Fruit fly (Drosophila melanogaster) whole organism, embryonic: ENCODE results near the gene CG32192.
A peak's percentile ranks its signal among the peaks of the same experiment; 100 is the strongest.

ENCODE experiments used
- Adf1 ChIP-seq: fragments of 200-800 bp; sonication (Bioruptor generic); IDR thresholded peaks from 2 replicates; pipeline ENCODE4 v1.3.6; 2022; ENCODE audit warnings: missing biosample characterization, missing genetic modification characterization
- BEAF-32 ChIP-seq: fragments of 200-800 bp; sonication (Bioruptor generic); optimal IDR thresholded peaks from 3 replicates; lab custom pipeline; 2017; ENCODE audit warnings: missing biosample characterization, missing genetic modification characterization, mild to moderate bottlenecking, moderate library complexity, missing genetic modification reagents
- BtbVII ChIP-seq: fragments of 200-800 bp; sonication (Bioruptor generic); optimal IDR thresholded peaks from 3 replicates; lab custom pipeline; 2017; ENCODE audit warnings: missing biosample characterization, mild to moderate bottlenecking, missing genetic modification characterization
- Bteb2 ChIP-seq: fragments of 200-800 bp; sonication (Bioruptor generic); optimal IDR thresholded peaks from 2 replicates; lab custom pipeline; 2016; ENCODE audit warnings: missing biosample characterization, missing genetic modification characterization
- CG10267 ChIP-seq: fragments of 200-800 bp; sonication (Bioruptor generic); optimal IDR thresholded peaks from 2 replicates; lab custom pipeline; 2018; ENCODE audit warnings: missing biosample characterization, mild to moderate bottlenecking, missing genetic modification characterization, moderate library complexity
- CG12071 ChIP-seq: fragments of 200-800 bp; sonication (Bioruptor generic); optimal IDR thresholded peaks from 3 replicates; lab custom pipeline; 2018; ENCODE audit warnings: missing biosample characterization, mild to moderate bottlenecking, missing genetic modification characterization
- CG13624 ChIP-seq: fragments of 200-800 bp; sonication (Bioruptor generic); optimal IDR thresholded peaks from 2 replicates; lab custom pipeline; 2016; ENCODE audit warnings: missing biosample characterization, missing genetic modification characterization
- CG14667 ChIP-seq: fragments of 200-800 bp; sonication (Bioruptor generic); IDR thresholded peaks from 2 replicates; pipeline ENCODE4 v1.3.6; 2022; ENCODE audit warnings: missing biosample characterization, missing genetic modification characterization
- CG15479 ChIP-seq: fragments of 200-800 bp; sonication (Bioruptor generic); optimal IDR thresholded peaks from 3 replicates; lab custom pipeline; 2019; ENCODE audit warnings: missing biosample characterization, mild to moderate bottlenecking, missing genetic modification characterization, moderate library complexity
- CG15514 ChIP-seq: fragments of 200-800 bp; sonication (Bioruptor generic); optimal IDR thresholded peaks from 3 replicates; lab custom pipeline; 2017; ENCODE audit warnings: missing biosample characterization, missing genetic modification characterization, mild to moderate bottlenecking, moderate library complexity, missing genetic modification reagents
- CG16815 ChIP-seq: fragments of 200-800 bp; sonication (Bioruptor generic); optimal IDR thresholded peaks from 3 replicates; lab custom pipeline; 2017; ENCODE audit warnings: missing biosample characterization, mild to moderate bottlenecking, missing genetic modification characterization
- CG17186 ChIP-seq: fragments of 200-800 bp; sonication (Bioruptor generic); optimal IDR thresholded peaks from 3 replicates; lab custom pipeline; 2017; ENCODE audit warnings: missing biosample characterization, missing genetic modification reagents, missing genetic modification characterization
- CG1832 ChIP-seq: fragments of 200-800 bp; sonication (Bioruptor generic); optimal IDR thresholded peaks from 2 replicates; lab custom pipeline; 2017; ENCODE audit warnings: missing biosample characterization, mild to moderate bottlenecking, missing genetic modification characterization, inconsistent platforms
- CG4328 ChIP-seq: fragments of 200-800 bp; sonication (Bioruptor generic); optimal IDR thresholded peaks from 3 replicates; lab custom pipeline; 2017; ENCODE audit warnings: missing biosample characterization, missing genetic modification reagents, missing genetic modification characterization
- CG6813 ChIP-seq: fragments of 200-800 bp; sonication (Bioruptor generic); optimal IDR thresholded peaks from 2 replicates; lab custom pipeline; 2017; ENCODE audit warnings: missing biosample characterization, missing genetic modification characterization, mild to moderate bottlenecking, moderate library complexity, missing genetic modification reagents
- CG7786 ChIP-seq: fragments of 200-800 bp; sonication (Bioruptor generic); optimal IDR thresholded peaks from 2 replicates; lab custom pipeline; 2016; ENCODE audit warnings: missing biosample characterization, missing genetic modification characterization
- CG7963 ChIP-seq: fragments of 200-800 bp; sonication (Bioruptor generic); IDR thresholded peaks from 3 replicates; pipeline ENCODE4 v1.3.6; 2022; ENCODE audit warnings: missing biosample characterization, missing genetic modification characterization; ENCODE audit not compliant: partially characterized antibody
- CG9727 ChIP-seq: fragments of 200-800 bp; sonication (Bioruptor generic); optimal IDR thresholded peaks from 3 replicates; lab custom pipeline; 2017; ENCODE audit warnings: missing biosample characterization, mild to moderate bottlenecking, missing genetic modification characterization
- CTCF ChIP-seq: fragments of 200-800 bp; sonication (Bioruptor generic); optimal IDR thresholded peaks from 2 replicates; lab custom pipeline; 2017; ENCODE audit warnings: missing biosample characterization, mild to moderate bottlenecking, missing genetic modification characterization, moderate library complexity
- Dp ChIP-seq: fragments of 200-800 bp; sonication (Bioruptor generic); optimal IDR thresholded peaks from 2 replicates; lab custom pipeline; 2018; ENCODE audit warnings: missing biosample characterization, mild to moderate bottlenecking, missing genetic modification characterization, moderate library complexity
- Fer1 ChIP-seq: fragments of 200-800 bp; sonication (Bioruptor generic); optimal IDR thresholded peaks from 2 replicates; lab custom pipeline; 2017; ENCODE audit warnings: missing biosample characterization, mild to moderate bottlenecking, missing genetic modification characterization
- Gsc ChIP-seq: fragments of 200-800 bp; sonication (Bioruptor generic); IDR thresholded peaks from 2 replicates; pipeline ENCODE4 v1.3.6; 2022; ENCODE audit warnings: missing biosample characterization, missing genetic modification characterization
- Hey ChIP-seq: fragments of 200-800 bp; sonication (Bioruptor generic); optimal IDR thresholded peaks from 3 replicates; lab custom pipeline; 2018; ENCODE audit warnings: missing biosample characterization, mild to moderate bottlenecking, missing genetic modification characterization
- HmgD ChIP-seq: fragments of 200-800 bp; sonication (Bioruptor generic); optimal IDR thresholded peaks from 3 replicates; lab custom pipeline; 2016; ENCODE audit warnings: missing biosample characterization, missing genetic modification characterization
- Hmx ChIP-seq: fragments of 200-800 bp; sonication (Bioruptor generic); optimal IDR thresholded peaks from 2 replicates; lab custom pipeline; 2016; ENCODE audit warnings: missing biosample characterization, missing genetic modification characterization
- Hr39 ChIP-seq: fragments of >200 bp; optimal IDR thresholded peaks from 2 replicates; lab custom pipeline; 2017
- Lim3 ChIP-seq: fragments of 200-800 bp; sonication (Bioruptor generic); IDR thresholded peaks from 2 replicates; pipeline ENCODE4 v1.3.6; 2022; ENCODE audit warnings: missing biosample characterization, missing genetic modification characterization
- NC2β ChIP-seq: fragments of 200-800 bp; sonication (Bioruptor generic); optimal IDR thresholded peaks from 2 replicates; lab custom pipeline; 2016; ENCODE audit warnings: missing biosample characterization, missing genetic modification characterization
- Nf-YA ChIP-seq: fragments of 200-800 bp; sonication (Bioruptor generic); IDR thresholded peaks from 2 replicates; pipeline ENCODE4 v1.3.6; 2022; ENCODE audit warnings: missing biosample characterization, missing genetic modification characterization
- Nf-YC ChIP-seq: fragments of 200-800 bp; optimal IDR thresholded peaks from 3 replicates; lab custom pipeline; 2019; ENCODE audit warnings: missing biosample characterization, mild to moderate bottlenecking, missing genetic modification characterization, moderate library complexity
- NfI ChIP-seq: fragments of 200-800 bp; sonication (Bioruptor generic); optimal IDR thresholded peaks from 3 replicates; lab custom pipeline; 2018; ENCODE audit warnings: missing biosample characterization, mild to moderate bottlenecking, missing genetic modification characterization, moderate library complexity
- Poxn ChIP-seq: fragments of 200-800 bp; sonication (Bioruptor generic); IDR thresholded peaks from 2 replicates; pipeline ENCODE4 v1.3.6; 2022; ENCODE audit warnings: missing biosample characterization, missing genetic modification characterization
- Sin3A ChIP-seq: fragments of >200 bp; optimal IDR thresholded peaks from 2 replicates; lab custom pipeline; 2018
- abd-A ChIP-seq: fragments of 200-800 bp; sonication (Bioruptor generic); optimal IDR thresholded peaks from 3 replicates; lab custom pipeline; 2019; ENCODE audit warnings: missing biosample characterization, mild to moderate bottlenecking, missing genetic modification characterization, moderate library complexity
- croc ChIP-seq: fragments of 200-800 bp; sonication (Bioruptor generic); conservative IDR thresholded peaks from 3 replicates; pipeline ENCODE4 v1.3.6; 2022; ENCODE audit warnings: missing biosample characterization, missing genetic modification characterization
- crol ChIP-seq: fragments of 200-800 bp; sonication (Bioruptor generic); IDR thresholded peaks from 2 replicates; pipeline ENCODE4 v1.3.6; 2022; ENCODE audit warnings: missing biosample characterization, missing genetic modification characterization
- crp ChIP-seq, 2 experiments: fragments of 200-800 bp; sonication (Bioruptor generic); optimal IDR thresholded peaks; 2 replicates in 1 of 2; 3 replicates in 1 of 2; lab custom pipeline; 2017; ENCODE audit warnings: missing biosample characterization in 2 of 2, missing genetic modification characterization in 2 of 2, mild to moderate bottlenecking in 1 of 2, moderate library complexity in 1 of 2
- gsb ChIP-seq: fragments of 200-800 bp; sonication (Bioruptor generic); IDR thresholded peaks from 2 replicates; pipeline ENCODE4 v1.3.6; 2022; ENCODE audit warnings: missing biosample characterization, missing genetic modification characterization
- hb ChIP-seq: fragments of 200-800 bp; sonication (Bioruptor generic); IDR thresholded peaks from 3 replicates; pipeline ENCODE4 v1.3.6; 2022; ENCODE audit warnings: missing biosample characterization, missing genetic modification characterization; ENCODE audit not compliant: partially characterized antibody
- her ChIP-seq: fragments of 200-800 bp; sonication (Bioruptor generic); optimal IDR thresholded peaks from 2 replicates; lab custom pipeline; 2016; ENCODE audit warnings: missing biosample characterization, missing genetic modification characterization
- hkb ChIP-seq, 2 experiments: fragments of 200-800 bp in 1 of 2; fragments of >200 bp in 1 of 2; sonication (Bioruptor generic) in 1 of 2; IDR thresholded peaks in 1 of 2; optimal IDR thresholded peaks in 1 of 2; 2 replicates each; pipeline versions ENCODE4 v1.3.6 to Lab custom; 2017 to 2022; ENCODE audit warnings: missing biosample characterization in 1 of 2, missing genetic modification characterization in 1 of 2
- jigr1 ChIP-seq: fragments of 200-800 bp; sonication (Bioruptor generic); IDR thresholded peaks from 3 replicates; pipeline ENCODE4 v1.3.6; 2022; ENCODE audit warnings: missing biosample characterization, missing genetic modification characterization
- odd ChIP-seq: fragments of 200-800 bp; sonication (Bioruptor generic); optimal IDR thresholded peaks from 2 replicates; lab custom pipeline; 2017; ENCODE audit warnings: missing biosample characterization, mild to moderate bottlenecking, missing genetic modification characterization
- pita ChIP-seq: fragments of 200-800 bp; sonication (Bioruptor generic); optimal IDR thresholded peaks from 2 replicates; lab custom pipeline; 2017; ENCODE audit warnings: missing biosample characterization, mild to moderate bottlenecking, missing genetic modification characterization
- prd ChIP-seq, 3 experiments: fragments of >200 bp in 2 of 3; fragments of 200-800 bp in 1 of 3; sonication (Bioruptor generic) in 1 of 3; optimal IDR thresholded peaks in 2 of 3; IDR thresholded peaks in 1 of 3; 2 replicates in 2 of 3; 3 replicates in 1 of 3; pipeline versions ENCODE4 v1.3.6 to Lab custom; 2017 to 2022; ENCODE audit warnings: missing biosample characterization in 1 of 3, missing genetic modification characterization in 1 of 3
- run ChIP-seq: fragments of 200-800 bp; sonication (Bioruptor generic); optimal IDR thresholded peaks from 3 replicates; lab custom pipeline; 2018; ENCODE audit warnings: missing biosample characterization, mild to moderate bottlenecking, missing genetic modification characterization
- seq ChIP-seq: fragments of 200-800 bp; sonication (Bioruptor generic); IDR thresholded peaks from 2 replicates; pipeline ENCODE4 v1.3.6; 2022; ENCODE audit warnings: missing biosample characterization, missing genetic modification characterization
- stwl ChIP-seq: fragments of 200-800 bp; sonication (Bioruptor generic); optimal IDR thresholded peaks from 3 replicates; lab custom pipeline; 2018; ENCODE audit warnings: missing biosample characterization, mild to moderate bottlenecking, missing genetic modification characterization, moderate library complexity
- tna ChIP-seq: fragments of 200-800 bp; sonication (Bioruptor generic); IDR thresholded peaks from 2 replicates; pipeline ENCODE4 v1.3.6; 2022; ENCODE audit warnings: missing biosample characterization, missing genetic modification characterization; ENCODE audit not compliant: partially characterized antibody
- tup ChIP-seq: fragments of 200-800 bp; sonication (Bioruptor generic); optimal IDR thresholded peaks from 2 replicates; lab custom pipeline; 2016; ENCODE audit warnings: missing biosample characterization, mild to moderate bottlenecking, missing genetic modification characterization, moderate library complexity
- wdn ChIP-seq: fragments of 200-800 bp; sonication (Bioruptor generic); IDR thresholded peaks from 2 replicates; pipeline ENCODE4 v1.3.6; 2022; ENCODE audit warnings: missing biosample characterization, missing genetic modification characterization

CG32192 gene

DNA sequence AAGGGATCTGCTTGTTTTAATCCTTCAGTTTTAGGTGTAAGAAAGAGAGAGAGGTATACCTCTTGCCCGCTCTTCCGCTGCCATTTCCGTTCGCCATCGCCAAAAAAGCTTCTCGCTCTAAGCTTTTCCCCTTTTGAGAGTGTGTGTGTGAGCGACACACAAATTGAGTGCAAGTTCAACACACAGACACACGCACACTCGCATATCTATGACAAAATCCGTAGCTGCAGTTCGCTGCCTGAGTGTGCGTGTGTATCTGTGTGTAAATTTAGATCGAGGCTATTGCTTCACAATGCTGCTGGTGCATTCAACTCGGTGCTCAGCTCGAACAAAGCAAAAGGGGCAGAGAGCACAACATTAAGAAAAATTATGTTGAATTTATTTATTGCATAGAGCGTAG lies 19.2 kb upstream of the CG32192 start (continued):
- no peak for TF ChIP-seq seq (GFP tag; lab: Robert Waterston, UW)
- no peak for TF ChIP-seq stwl
- TF ChIP-seq HmgD (GFP tag; lab: Kevin White, UChicago), result no peak
- TF ChIP-seq BtbVII (GFP tag; lab: Kevin White, UChicago), result peak; percentile 5
- no peak for TF ChIP-seq CG10267 (tag; lab: Kevin White, UChicago)
- TF ChIP-seq CTCF (GFP tag; lab: Kevin White, UChicago), result peak; percentile 61
- no peak for TF ChIP-seq pita (GFP tag; lab: Kevin White, UChicago)
- TF ChIP-seq NC2β (GFP tag; lab: Kevin White, UChicago), result no peak
- no peak for TF ChIP-seq prd (optimal IDR thresholded peaks at IDR 0.05; lab: Kevin White, UChicago)
- no peak for TF ChIP-seq prd (GFP tag; IDR thresholded peaks at IDR 0.05; lab: Robert Waterston, UW)
- no peak for TF ChIP-seq BEAF-32
- no peak for TF ChIP-seq tna (GFP tag; lab: Robert Waterston, UW)
- TF ChIP-seq croc (GFP tag; lab: Robert Waterston, UW), result no peak
- TF ChIP-seq Hey (tag; lab: Kevin White, UChicago), result no peak
- no peak; the same call in 1 of the 2 replicates for TF ChIP-seq crol (GFP tag; lab: Robert Waterston, UW)
- no peak for TF ChIP-seq CG16815 (GFP tag; lab: Kevin White, UChicago)
- TF ChIP-seq tup (GFP tag; lab: Kevin White, UChicago), result no peak
- TF ChIP-seq Nf-YC (tag; lab: Kevin White, UChicago), result peak; percentile 52
- TF ChIP-seq Fer1, result peak; percentile 70
- TF ChIP-seq Adf1 (GFP tag; lab: Robert Waterston, UW), result no peak
- no peak for TF ChIP-seq Bteb2 (GFP tag; lab: Kevin White, UChicago)
- no peak for TF ChIP-seq crp (GFP tag; optimal IDR thresholded peaks at IDR 0.05; lab: Kevin White, UChicago)
- no peak for TF ChIP-seq her
- no peak for TF ChIP-seq Sin3A (lab: Kevin White, UChicago)
- no peak for TF ChIP-seq Nf-YA
- TF ChIP-seq jigr1, result no peak
- TF ChIP-seq Dp (GFP tag; lab: Kevin White, UChicago), result no peak
- TF ChIP-seq abd-A, result no peak
- TF ChIP-seq CG7963 (GFP tag; lab: Robert Waterston, UW), result no peak
- TF ChIP-seq Hmx (GFP tag; lab: Kevin White, UChicago), result no peak
- no peak for TF ChIP-seq Hr39 (lab: Kevin White, UChicago)
- TF ChIP-seq CG14667 (GFP tag; lab: Robert Waterston, UW), result no peak
- no peak for TF ChIP-seq Gsc (GFP tag; lab: Robert Waterston, UW)
- no peak for TF ChIP-seq CG15514
- no peak for TF ChIP-seq Poxn (GFP tag; lab: Robert Waterston, UW)
- no peak for TF ChIP-seq gsb
- TF ChIP-seq CG7786 (GFP tag; lab: Kevin White, UChicago), result no peak
- no peak for TF ChIP-seq CG9727 (GFP tag; lab: Kevin White, UChicago)
- TF ChIP-seq CG15479, result no peak
- peak; percentile 29 for TF ChIP-seq CG4328 (GFP tag; lab: Kevin White, UChicago)
- no peak for TF ChIP-seq wdn (GFP tag; lab: Robert Waterston, UW)
- TF ChIP-seq run (tag; lab: Kevin White, UChicago), result no peak
- peak; percentile 3 for TF ChIP-seq CG1832 (GFP tag; lab: Kevin White, UChicago)
- no peak for TF ChIP-seq Lim3 (GFP tag; lab: Robert Waterston, UW)
- TF ChIP-seq odd, result peak; percentile 45
- TF ChIP-seq CG17186 (GFP tag; lab: Kevin White, UChicago), result no peak
- peak; percentile 57 for TF ChIP-seq CG12071 (GFP tag; lab: Kevin White, UChicago)
- peak; percentile 61 for TF ChIP-seq CG6813 (GFP tag; lab: Kevin White, UChicago)
- TF ChIP-seq NfI (GFP tag; lab: Kevin White, UChicago), result peak; percentile 35
- TF ChIP-seq hkb (optimal IDR thresholded peaks at IDR 0.05; lab: Kevin White, UChicago), result no peak
- TF ChIP-seq hkb (GFP tag; IDR thresholded peaks at IDR 0.05; lab: Robert Waterston, UW), result no peak
- no peak for TF ChIP-seq hb
- no peak for TF ChIP-seq CG13624 (GFP tag; lab: Kevin White, UChicago)
